Worm (Caenorhabditis elegans): ENCODE measurements around the gene D2085.7.

Gene D2085.7

DNA sequence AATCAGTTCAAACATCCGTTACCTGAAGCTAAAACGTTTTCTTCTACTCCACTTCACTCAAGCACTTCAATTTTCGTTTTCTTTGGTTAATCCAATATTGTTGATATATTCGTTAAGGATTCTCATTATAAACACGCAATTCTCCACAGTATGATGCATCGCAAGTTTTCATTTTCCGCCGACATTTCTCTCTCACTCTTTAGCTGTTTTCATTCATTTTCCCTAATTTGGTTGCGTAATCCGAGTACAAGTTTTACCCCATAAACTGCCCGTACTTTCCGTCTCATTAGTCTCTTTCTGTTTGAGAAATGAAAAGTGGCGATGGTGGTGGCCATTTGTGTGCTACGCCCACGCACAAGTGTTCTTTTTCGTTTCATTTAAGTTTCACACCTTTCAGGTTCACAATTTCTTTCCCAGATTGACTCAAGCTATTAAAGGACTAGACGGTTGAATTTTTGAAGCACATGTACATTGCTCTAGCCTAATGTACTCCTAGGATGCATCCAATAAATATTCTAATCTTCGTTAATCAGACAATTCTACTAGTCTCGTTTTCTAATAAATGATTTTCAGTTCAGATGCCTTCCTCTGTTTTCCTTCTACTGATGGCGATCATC lies 50.3 kb downstream of the D2085.7 start, which contains the start of gene C34C6.3:
TSS of gene C34C6.3 (plus strand) at position 567 of the 617 bp plus-strand sequence.
- TF ChIP-seq scrt-1 (GFP tag; IDR thresholded peaks at IDR 0.05), result no peak
- no peak for TF ChIP-seq hnd-1 (tag; optimal IDR thresholded peaks at IDR 0.05)
- TF ChIP-seq sea-1 (GFP tag; conservative IDR thresholded peaks at IDR 0.05), result no peak
- TF ChIP-seq B0310.2 (tag; optimal IDR thresholded peaks at IDR 0.05), result no peak
- TF ChIP-seq F13C5.2 (tag; optimal IDR thresholded peaks at IDR 0.05), result no peak
- no peak for TF ChIP-seq flt-1 (GFP tag; IDR thresholded peaks at IDR 0.05)
- TF ChIP-seq pes-1 (GFP tag; IDR thresholded peaks at IDR 0.05), result no peak
- TF ChIP-seq ets-7 (tag; optimal IDR thresholded peaks at IDR 0.05), result no peak
- no peak for TF ChIP-seq ama-1 (optimal IDR thresholded peaks at IDR 0.05)

DNA sequence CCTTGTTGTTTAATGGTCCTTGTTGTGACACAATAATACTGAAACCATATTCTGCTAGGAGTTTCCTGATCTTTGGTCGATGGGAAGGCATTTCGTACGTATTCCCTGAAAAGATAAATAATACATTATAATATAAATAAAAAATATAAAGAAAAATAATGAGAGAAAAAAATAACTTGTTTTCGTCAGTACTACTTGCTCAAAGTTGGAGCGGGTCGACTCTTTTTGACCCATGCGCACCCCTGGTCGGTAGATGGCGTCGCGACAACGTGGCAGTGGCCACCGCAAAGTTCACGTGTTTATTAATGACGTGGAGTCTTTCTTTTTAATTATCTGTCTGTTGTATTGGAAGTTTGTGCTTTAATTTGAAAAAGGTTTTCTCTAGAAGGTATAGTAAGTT lies 54.6 kb downstream of the D2085.7 start, which contains the start of gene C34C6.10:
TSS of gene C34C6.10 (minus strand) at position 101 of the 400 bp plus-strand sequence.
- no peak for TF ChIP-seq ceh-36 (tag; optimal IDR thresholded peaks at IDR 0.05)
- no peak for TF ChIP-seq pes-1 (GFP tag; IDR thresholded peaks at IDR 0.05)
- no peak for TF ChIP-seq ceh-13 (GFP tag; optimal IDR thresholded peaks at IDR 0.05)
- TF ChIP-seq tra-4 (tag; optimal IDR thresholded peaks at IDR 0.05), result no peak
- TF ChIP-seq hmg-4 (GFP tag; optimal IDR thresholded peaks at IDR 0.05), result no peak
- TF ChIP-seq ama-1 (optimal IDR thresholded peaks at IDR 0.05), result no peak
- TF ChIP-seq scrt-1 (GFP tag; IDR thresholded peaks at IDR 0.05), result no peak
- TF ChIP-seq tbx-37 (GFP tag; conservative IDR thresholded peaks at IDR 0.05), result no peak
- no peak for TF ChIP-seq flt-1 (GFP tag; IDR thresholded peaks at IDR 0.05)
- TF ChIP-seq ets-7 (tag; optimal IDR thresholded peaks at IDR 0.05), result no peak
- no peak for TF ChIP-seq sea-1 (GFP tag; conservative IDR thresholded peaks at IDR 0.05)
- TF ChIP-seq B0310.2 (tag; optimal IDR thresholded peaks at IDR 0.05), result no peak
- no peak for TF ChIP-seq hnd-1 (tag; optimal IDR thresholded peaks at IDR 0.05)
- no peak for TF ChIP-seq hmbx-1 (tag; optimal IDR thresholded peaks at IDR 0.05)
- no peak for TF ChIP-seq tbx-11 (GFP tag; IDR thresholded peaks at IDR 0.05)
- no peak for TF ChIP-seq F13C5.2 (tag; optimal IDR thresholded peaks at IDR 0.05)
- no peak for TF ChIP-seq aly-1 (tag; optimal IDR thresholded peaks at IDR 0.05)
